Worm (Caenorhabditis elegans): ENCODE data around the gene F25E5.5.

DNA sequence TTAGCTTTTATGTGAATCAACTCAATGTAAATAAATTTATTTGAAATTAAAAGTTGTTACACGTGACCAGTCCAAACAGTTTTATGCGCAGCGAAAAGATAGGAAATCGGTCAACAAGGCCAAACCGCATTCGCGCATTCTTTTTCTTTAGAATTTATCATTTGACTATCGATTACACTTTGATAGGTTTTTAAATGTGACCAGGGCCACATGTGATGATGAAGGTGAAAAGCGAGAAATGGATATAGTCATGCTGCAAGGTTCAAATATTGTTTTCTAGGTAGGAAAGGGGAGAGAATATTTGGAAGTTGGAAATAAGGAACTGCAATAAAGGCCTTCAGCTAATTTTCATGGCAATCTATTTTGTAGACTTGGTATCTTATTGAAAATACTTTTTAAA, 10.2 kb upstream of the F25E5.5 start:
- TF ChIP-seq ces-1 (GFP tag; optimal IDR thresholded peaks at IDR 0.05) (no peak), unc-62 (GFP tag; optimal IDR thresholded peaks at IDR 0.05) (no peak), ceh-83 (GFP tag; optimal IDR thresholded peaks at IDR 0.05) (no peak), elt-1 (tag; optimal IDR thresholded peaks at IDR 0.05; ENCODE audit: borderline replicate concordance, insufficient read depth) (no peak), mab-5 (tag; optimal IDR thresholded peaks at IDR 0.05) (no peak)
